Fruit fly (Drosophila melanogaster) whole organism, embryonic: ENCODE data around the gene Ctr9.
A peak's percentile ranks its signal among the peaks of the same experiment; 100 is the strongest.

Experiments used
- Ada2b ChIP-seq: fragments of 200-800 bp; sonication (Bioruptor generic); IDR thresholded peaks from 2 replicates; pipeline ENCODE4 v1.3.6; 2022; ENCODE audit warnings: missing biosample characterization, missing genetic modification characterization
- Bgb ChIP-seq: fragments of 200-800 bp; sonication (Bioruptor generic); IDR thresholded peaks from 2 replicates; pipeline ENCODE4 v1.3.6; 2022; ENCODE audit warnings: missing biosample characterization, missing genetic modification characterization; ENCODE audit not compliant: partially characterized antibody
- Bteb2 ChIP-seq: fragments of 200-800 bp; sonication (Bioruptor generic); optimal IDR thresholded peaks from 2 replicates; lab custom pipeline; 2016; ENCODE audit warnings: missing biosample characterization, missing genetic modification characterization
- CG10147 ChIP-seq: fragments of 200-800 bp; sonication (Bioruptor generic); optimal IDR thresholded peaks from 2 replicates; lab custom pipeline; 2019; ENCODE audit warnings: missing biosample characterization, mild to moderate bottlenecking, missing genetic modification characterization, moderate library complexity
- CG10274 ChIP-seq: fragments of 200-800 bp; sonication (Bioruptor generic); optimal IDR thresholded peaks from 3 replicates; lab custom pipeline; 2017; ENCODE audit warnings: missing biosample characterization, mild to moderate bottlenecking, missing genetic modification characterization
- CG11504 ChIP-seq: fragments of 200-800 bp; sonication (Bioruptor generic); optimal IDR thresholded peaks from 3 replicates; lab custom pipeline; 2019; ENCODE audit warnings: missing biosample characterization, mild to moderate bottlenecking, missing genetic modification characterization, moderate library complexity
- CG11695 ChIP-seq: fragments of 200-800 bp; sonication (Bioruptor generic); IDR thresholded peaks from 3 replicates; pipeline ENCODE4 v1.3.6; 2022; ENCODE audit warnings: missing biosample characterization, missing genetic modification characterization
- CG12219 ChIP-seq: fragments of 200-800 bp; sonication (Bioruptor generic); optimal IDR thresholded peaks from 3 replicates; lab custom pipeline; 2018; ENCODE audit warnings: missing biosample characterization, mild to moderate bottlenecking, missing genetic modification characterization
- CG13287 ChIP-seq: fragments of 200-800 bp; sonication (Bioruptor generic); IDR thresholded peaks from 2 replicates; pipeline ENCODE4 v1.3.6; 2022; ENCODE audit warnings: missing biosample characterization, missing genetic modification characterization; ENCODE audit not compliant: partially characterized antibody
- CG14710 ChIP-seq: fragments of 200-800 bp; sonication (Bioruptor generic); optimal IDR thresholded peaks from 3 replicates; lab custom pipeline; 2019; ENCODE audit warnings: missing biosample characterization, mild to moderate bottlenecking, missing genetic modification characterization, moderate library complexity
- CG1603 ChIP-seq: fragments of 200-800 bp; sonication (Bioruptor generic); optimal IDR thresholded peaks from 2 replicates; lab custom pipeline; 2019; ENCODE audit warnings: missing biosample characterization, mild to moderate bottlenecking, missing genetic modification characterization, moderate library complexity
- CG17186 ChIP-seq: fragments of 200-800 bp; sonication (Bioruptor generic); optimal IDR thresholded peaks from 3 replicates; lab custom pipeline; 2017; ENCODE audit warnings: missing biosample characterization, missing genetic modification reagents, missing genetic modification characterization
- CG18262 ChIP-seq: fragments of 200-800 bp; optimal IDR thresholded peaks from 3 replicates; lab custom pipeline; 2019; ENCODE audit warnings: missing biosample characterization, mild to moderate bottlenecking, missing genetic modification characterization, moderate library complexity
- CG1832 ChIP-seq: fragments of 200-800 bp; sonication (Bioruptor generic); optimal IDR thresholded peaks from 2 replicates; lab custom pipeline; 2017; ENCODE audit warnings: missing biosample characterization, mild to moderate bottlenecking, missing genetic modification characterization, inconsistent platforms
- CG2199 ChIP-seq: fragments of 200-800 bp; sonication (Bioruptor generic); IDR thresholded peaks from 3 replicates; pipeline ENCODE4 v1.3.6; 2022; ENCODE audit warnings: missing biosample characterization, missing genetic modification characterization
- CG30403 ChIP-seq: fragments of 200-800 bp; sonication (Bioruptor generic); optimal IDR thresholded peaks from 3 replicates; lab custom pipeline; 2016; ENCODE audit warnings: missing biosample characterization, missing genetic modification characterization
- CG31365 ChIP-seq: fragments of 200-800 bp; sonication (Bioruptor generic); optimal IDR thresholded peaks from 2 replicates; lab custom pipeline; 2018; ENCODE audit warnings: missing biosample characterization, mild to moderate bottlenecking, missing genetic modification characterization
- CG31388 ChIP-seq: fragments of 200-800 bp; sonication (Bioruptor generic); optimal IDR thresholded peaks from 2 replicates; lab custom pipeline; 2016; ENCODE audit warnings: missing biosample characterization, missing genetic modification characterization
- CG34224 ChIP-seq: fragments of 200-800 bp; sonication (Bioruptor generic); IDR thresholded peaks from 3 replicates; pipeline ENCODE4 v1.3.6; 2022; ENCODE audit warnings: missing biosample characterization, missing genetic modification characterization; ENCODE audit not compliant: partially characterized antibody
- CG4707 ChIP-seq: fragments of 200-800 bp; sonication (Bioruptor generic); optimal IDR thresholded peaks from 2 replicates; lab custom pipeline; 2018; ENCODE audit warnings: missing biosample characterization, mild to moderate bottlenecking, missing genetic modification characterization, moderate library complexity
- CG7963 ChIP-seq: fragments of 200-800 bp; sonication (Bioruptor generic); IDR thresholded peaks from 3 replicates; pipeline ENCODE4 v1.3.6; 2022; ENCODE audit warnings: missing biosample characterization, missing genetic modification characterization; ENCODE audit not compliant: partially characterized antibody
- CG9215 ChIP-seq: fragments of 200-800 bp; sonication (Bioruptor generic); IDR thresholded peaks from 2 replicates; pipeline ENCODE4 v1.3.6; 2022; ENCODE audit warnings: missing biosample characterization, missing genetic modification characterization
- CG9437 ChIP-seq: fragments of 200-800 bp; sonication (Bioruptor generic); optimal IDR thresholded peaks from 2 replicates; lab custom pipeline; 2018; ENCODE audit warnings: missing biosample characterization, mild to moderate bottlenecking, missing genetic modification characterization
- CG9609 ChIP-seq: fragments of 200-800 bp; sonication (Bioruptor generic); optimal IDR thresholded peaks from 3 replicates; lab custom pipeline; 2016; ENCODE audit warnings: missing biosample characterization, missing genetic modification characterization
- CG9876 ChIP-seq: fragments of 200-800 bp; sonication (Bioruptor generic); optimal IDR thresholded peaks from 2 replicates; lab custom pipeline; 2016; ENCODE audit warnings: missing biosample characterization, missing genetic modification characterization
- CTCF ChIP-seq: fragments of 200-800 bp; sonication (Bioruptor generic); optimal IDR thresholded peaks from 2 replicates; lab custom pipeline; 2017; ENCODE audit warnings: missing biosample characterization, mild to moderate bottlenecking, missing genetic modification characterization, moderate library complexity
- Eip74EF ChIP-seq, 2 experiments: fragments of 200-800 bp in 1 of 2; fragments of >200 bp in 1 of 2; sonication (Bioruptor generic) in 1 of 2; optimal IDR thresholded peaks; 2 replicates each; lab custom pipeline; 2017 to 2019; ENCODE audit warnings: missing biosample characterization in 2 of 2, missing genetic modification characterization in 2 of 2, mild to moderate bottlenecking in 1 of 2, moderate library complexity in 1 of 2
- Fer1 ChIP-seq: fragments of 200-800 bp; sonication (Bioruptor generic); optimal IDR thresholded peaks from 2 replicates; lab custom pipeline; 2017; ENCODE audit warnings: missing biosample characterization, mild to moderate bottlenecking, missing genetic modification characterization
- H15 ChIP-seq: fragments of 200-800 bp; sonication (Bioruptor generic); IDR thresholded peaks from 3 replicates; pipeline ENCODE4 v1.3.6; 2022; ENCODE audit warnings: missing biosample characterization, missing genetic modification characterization
- HHEX ChIP-seq: fragments of 200-800 bp; sonication (Bioruptor generic); optimal IDR thresholded peaks from 3 replicates; lab custom pipeline; 2017; ENCODE audit warnings: missing biosample characterization, mild to moderate bottlenecking, missing genetic modification characterization, missing genetic modification reagents
- HmgD ChIP-seq: fragments of 200-800 bp; sonication (Bioruptor generic); optimal IDR thresholded peaks from 3 replicates; lab custom pipeline; 2016; ENCODE audit warnings: missing biosample characterization, missing genetic modification characterization
- Side ChIP-seq: fragments of 200-800 bp; sonication (Bioruptor generic); optimal IDR thresholded peaks from 2 replicates; lab custom pipeline; 2016; ENCODE audit warnings: missing biosample characterization, missing genetic modification characterization
- Sox102F ChIP-seq: fragments of 200-800 bp; sonication (Bioruptor generic); optimal IDR thresholded peaks from 2 replicates; lab custom pipeline; 2018; ENCODE audit warnings: missing biosample characterization, mild to moderate bottlenecking, missing genetic modification characterization, moderate library complexity
- Spps ChIP-seq: fragments of 200-800 bp; sonication (Bioruptor generic); optimal IDR thresholded peaks from 2 replicates; lab custom pipeline; 2018; ENCODE audit warnings: missing biosample characterization, mild to moderate bottlenecking, missing genetic modification characterization
- Sry-β ChIP-seq: fragments of 200-800 bp; sonication (Bioruptor generic); optimal IDR thresholded peaks from 2 replicates; lab custom pipeline; 2018; ENCODE audit warnings: missing biosample characterization, mild to moderate bottlenecking, missing genetic modification characterization, moderate library complexity
- az2 ChIP-seq: fragments of 200-800 bp; sonication (Bioruptor generic); optimal IDR thresholded peaks from 3 replicates; lab custom pipeline; 2016; ENCODE audit warnings: missing biosample characterization, missing genetic modification characterization
- bab2 ChIP-seq: fragments of 200-800 bp; sonication (Bioruptor generic); optimal IDR thresholded peaks from 2 replicates; lab custom pipeline; 2016; ENCODE audit warnings: missing biosample characterization, missing genetic modification characterization
- br ChIP-seq: fragments of >200 bp; optimal IDR thresholded peaks from 2 replicates; lab custom pipeline; 2017
- dan ChIP-seq: fragments of 200-800 bp; sonication (Bioruptor generic); IDR thresholded peaks from 2 replicates; pipeline ENCODE4 v1.3.6; 2022; ENCODE audit warnings: missing biosample characterization, missing genetic modification characterization
- dati ChIP-seq: fragments of 200-800 bp; sonication (Bioruptor generic); IDR thresholded peaks from 2 replicates; pipeline ENCODE4 v1.3.6; 2022; ENCODE audit warnings: missing biosample characterization, missing genetic modification characterization
- fd96Cb ChIP-seq: fragments of 200-800 bp; sonication (Bioruptor generic); optimal IDR thresholded peaks from 2 replicates; lab custom pipeline; 2018; ENCODE audit warnings: missing biosample characterization, mild to moderate bottlenecking, missing genetic modification characterization, moderate library complexity
- gce ChIP-seq: fragments of 200-800 bp; sonication (Bioruptor generic); IDR thresholded peaks from 3 replicates; pipeline ENCODE4 v1.3.6; 2022; ENCODE audit warnings: missing biosample characterization, missing genetic modification characterization
- nom ChIP-seq: fragments of 200-800 bp; sonication (Bioruptor generic); optimal IDR thresholded peaks from 2 replicates; lab custom pipeline; 2017; ENCODE audit warnings: missing biosample characterization, missing genetic modification characterization, mild to moderate bottlenecking, moderate library complexity, missing genetic modification reagents
- onecut ChIP-seq: fragments of 200-800 bp; sonication (Bioruptor generic); IDR thresholded peaks from 2 replicates; pipeline ENCODE4 v1.3.6; 2022; ENCODE audit warnings: missing biosample characterization, missing genetic modification characterization
- org-1 ChIP-seq: fragments of 200-800 bp; sonication (Bioruptor generic); optimal IDR thresholded peaks from 2 replicates; lab custom pipeline; 2017; ENCODE audit warnings: missing biosample characterization, missing genetic modification characterization
- pho ChIP-seq: fragments of 200-800 bp; sonication (Bioruptor generic); optimal IDR thresholded peaks from 2 replicates; lab custom pipeline; 2016; ENCODE audit warnings: missing biosample characterization, missing genetic modification characterization
- row ChIP-seq: fragments of 200-800 bp; sonication (Bioruptor generic); IDR thresholded peaks from 3 replicates; pipeline ENCODE4 v1.3.6; 2022; ENCODE audit warnings: missing biosample characterization, missing genetic modification characterization
- sens-2 ChIP-seq: fragments of 200-800 bp; sonication (Bioruptor generic); IDR thresholded peaks from 2 replicates; pipeline ENCODE4 v1.3.6; 2022; ENCODE audit warnings: missing biosample characterization, missing genetic modification characterization
- sima ChIP-seq: fragments of 200-800 bp; sonication (Bioruptor generic); optimal IDR thresholded peaks from 2 replicates; lab custom pipeline; 2016; ENCODE audit warnings: missing biosample characterization, missing genetic modification characterization
- slbo ChIP-seq: fragments of 200-800 bp; sonication (Bioruptor generic); IDR thresholded peaks from 2 replicates; pipeline ENCODE4 v1.3.6; 2022; ENCODE audit warnings: missing biosample characterization, missing genetic modification characterization
- so ChIP-seq: fragments of 200-800 bp; sonication (Bioruptor generic); IDR thresholded peaks from 3 replicates; pipeline ENCODE4 v1.3.6; 2022; ENCODE audit warnings: missing biosample characterization, missing genetic modification characterization

Ctr9 gene

dm6 chr3L:1300076-1300635 is 6.9 kb upstream of the Ctr9 start (continued):
- TF ChIP-seq Eip74EF (GFP tag; optimal IDR thresholded peaks at IDR 0.05; lab: Kevin White, UChicago) (peak in 1 of 2 experiments; percentile 83), Bgb (no peak), CG9609 (GFP tag; lab: Kevin White, UChicago) (peak; percentile 8), CG10147 (GFP tag; lab: Kevin White, UChicago) (peak; percentile 75), CG1603 (tag; lab: Kevin White, UChicago) (peak; percentile 31), CG31388 (GFP tag; lab: Kevin White, UChicago) (peak; percentile 48), slbo (GFP tag; lab: Robert Waterston, UW) (peak; percentile 68), Fer1 (GFP tag; lab: Kevin White, UChicago) (peak; percentile 83), gce (GFP tag; lab: Robert Waterston, UW) (peak; percentile 80; the same call in 2 of the 3 replicates), Side (GFP tag; lab: Kevin White, UChicago) (no peak), CG34224 (GFP tag; lab: Robert Waterston, UW) (no peak), HHEX (GFP tag; lab: Kevin White, UChicago) (peak; percentile 73), pho (GFP tag; lab: Kevin White, UChicago) (peak; percentile 7), CG1832 (no peak), CG18262 (tag; lab: Kevin White, UChicago) (peak; percentile 94), sima (no peak), org-1 (GFP tag; lab: Kevin White, UChicago) (peak; percentile 75), CG9437 (GFP tag; lab: Kevin White, UChicago) (peak; percentile 68), CG14710 (tag; lab: Kevin White, UChicago) (peak; percentile 92), CG10274 (GFP tag; lab: Kevin White, UChicago) (peak; percentile 37), CG31365 (tag; lab: Kevin White, UChicago) (peak; percentile 32), CG11695 (GFP tag; lab: Robert Waterston, UW) (peak; percentile 83), fd96Cb (tag; lab: Kevin White, UChicago) (peak; percentile 85), sens-2 (GFP tag; lab: Robert Waterston, UW) (no peak; the same call in none of the 2 replicates), CG4707 (GFP tag; lab: Kevin White, UChicago) (peak; percentile 50), Ada2b (GFP tag; lab: Robert Waterston, UW) (no peak), az2 (GFP tag; lab: Kevin White, UChicago) (peak; percentile 75), Sry-β (GFP tag; lab: Kevin White, UChicago) (no peak), so (GFP tag; lab: Robert Waterston, UW) (no peak; the same call in none of the 3 replicates), CG30403 (GFP tag; lab: Kevin White, UChicago) (peak; percentile 82), bab2 (GFP tag; lab: Kevin White, UChicago) (peak; percentile 40), H15 (peak; percentile 67; the same call in 2 of the 3 replicates), CTCF (GFP tag; lab: Kevin White, UChicago) (peak; percentile 39), dan (no peak), CG13287 (GFP tag; lab: Robert Waterston, UW) (no peak), br (lab: Kevin White, UChicago) (no peak), CG9876 (no peak), dati (0 out of 2 replicates have a peak, but pooled peaks have one; percentile 11), CG7963 (no peak), Sox102F (GFP tag; lab: Kevin White, UChicago) (no peak), CG11504 (tag; lab: Kevin White, UChicago) (peak; percentile 88), Spps (peak; percentile 74), CG12219 (GFP tag; lab: Kevin White, UChicago) (peak; percentile 66), row (GFP tag; lab: Robert Waterston, UW) (peak; percentile 92), HmgD (GFP tag; lab: Kevin White, UChicago) (no peak), CG9215 (GFP tag; lab: Robert Waterston, UW) (peak; percentile 56), CG17186 (GFP tag; lab: Kevin White, UChicago) (no peak), CG2199 (0 out of 3 replicates have a peak, but pooled peaks have one; percentile 54), nom (GFP tag; lab: Kevin White, UChicago) (peak; percentile 39), Bteb2 (GFP tag; lab: Kevin White, UChicago) (no peak), onecut (GFP tag; lab: Robert Waterston, UW) (peak; percentile 64)
